Worm (Caenorhabditis elegans): ENCODE results near the gene pfut-1.
A peak's percentile ranks its signal among the peaks of the same experiment; 100 is the strongest.

ce11 chrX:3116033-3116876 is 49.4 kb upstream of the pfut-1 start, which contains the start of gene mai-1:
- TF ChIP-seq lin-39 (tag; optimal IDR thresholded peaks at IDR 0.05), result no peak
- no peak for TF ChIP-seq elt-3 (tag; optimal IDR thresholded peaks at IDR 0.05)
- peak; percentile 19 for TF ChIP-seq sem-4 (tag; optimal IDR thresholded peaks at IDR 0.05)
- TF ChIP-seq nhr-25 (tag; optimal IDR thresholded peaks at IDR 0.05), result no peak
- no peak for TF ChIP-seq blmp-1 (tag; optimal IDR thresholded peaks at IDR 0.05; ENCODE audit: insufficient read depth)
- TF ChIP-seq skn-1 (tag; optimal IDR thresholded peaks at IDR 0.05), result no peak
- TF ChIP-seq nhr-6 (tag; optimal IDR thresholded peaks at IDR 0.05), result no peak
- peak in 1 of 2 experiments; percentile 6 for TF ChIP-seq mdl-1 (tag; optimal IDR thresholded peaks at IDR 0.05)
- TF ChIP-seq alr-1 (tag; optimal IDR thresholded peaks at IDR 0.05), result no peak

Data from whole organism, L2 larva.